Fruit fly (Drosophila melanogaster) whole organism, embryonic: ENCODE results near the gene Rbf.

Experiments
- Atf-2 ChIP-seq: fragments of 200-800 bp; sonication (Bioruptor generic); optimal IDR thresholded peaks from 2 replicates; lab custom pipeline; 2016; ENCODE audit warnings: missing biosample characterization, missing genetic modification characterization
- BEAF-32 ChIP-seq: fragments of 200-800 bp; sonication (Bioruptor generic); optimal IDR thresholded peaks from 3 replicates; lab custom pipeline; 2017; ENCODE audit warnings: missing biosample characterization, missing genetic modification characterization, mild to moderate bottlenecking, moderate library complexity, missing genetic modification reagents
- CG11093 ChIP-seq: fragments of 200-800 bp; sonication (Bioruptor generic); IDR thresholded peaks from 3 replicates; pipeline ENCODE4 v1.3.6; 2022; ENCODE audit warnings: missing biosample characterization, missing genetic modification characterization
- CG11560 ChIP-seq: fragments of 200-800 bp; sonication (Bioruptor generic); IDR thresholded peaks from 3 replicates; pipeline ENCODE4 v1.3.6; 2022; ENCODE audit warnings: missing biosample characterization, missing genetic modification characterization
- CG12659 ChIP-seq: fragments of 200-800 bp; sonication (Bioruptor generic); optimal IDR thresholded peaks from 3 replicates; lab custom pipeline; 2017; ENCODE audit warnings: mild to moderate bottlenecking, missing biosample characterization, missing genetic modification reagents, missing genetic modification characterization
- CG12942 ChIP-seq: fragments of 200-800 bp; sonication (Bioruptor generic); optimal IDR thresholded peaks from 3 replicates; lab custom pipeline; 2016; ENCODE audit warnings: missing biosample characterization, missing genetic modification characterization
- CG1647 ChIP-seq: fragments of 200-800 bp; sonication (Bioruptor generic); optimal IDR thresholded peaks from 3 replicates; lab custom pipeline; 2016; ENCODE audit warnings: missing biosample characterization, missing genetic modification characterization
- CG17361 ChIP-seq: fragments of 200-800 bp; sonication (Bioruptor generic); IDR thresholded peaks from 3 replicates; pipeline ENCODE4 v1.3.6; 2022; ENCODE audit warnings: missing biosample characterization, missing genetic modification characterization
- CG18011 ChIP-seq: fragments of 200-800 bp; sonication (Bioruptor generic); optimal IDR thresholded peaks from 2 replicates; lab custom pipeline; 2017; ENCODE audit warnings: missing biosample characterization, missing genetic modification characterization, mild to moderate bottlenecking, moderate library complexity, missing genotype
- CG2202 ChIP-seq: fragments of 200-800 bp; sonication (Bioruptor generic); optimal IDR thresholded peaks from 2 replicates; lab custom pipeline; 2018; ENCODE audit warnings: missing biosample characterization, mild to moderate bottlenecking, missing genetic modification characterization
- CG2678 ChIP-seq: fragments of 200-800 bp; sonication (Bioruptor generic); optimal IDR thresholded peaks from 3 replicates; lab custom pipeline; 2019; ENCODE audit warnings: missing biosample characterization, mild to moderate bottlenecking, missing genetic modification characterization, moderate library complexity
- CG30020 ChIP-seq: fragments of 200-800 bp; optimal IDR thresholded peaks from 2 replicates; lab custom pipeline; 2019; ENCODE audit warnings: missing biosample characterization, mild to moderate bottlenecking, missing genetic modification characterization, moderate library complexity
- CG3163 ChIP-seq: fragments of 200-800 bp; sonication (Bioruptor generic); optimal IDR thresholded peaks from 3 replicates; lab custom pipeline; 2016; ENCODE audit warnings: missing biosample characterization, missing genetic modification characterization
- CG3407 ChIP-seq: fragments of 200-800 bp; sonication (Bioruptor generic); optimal IDR thresholded peaks from 2 replicates; lab custom pipeline; 2018; ENCODE audit warnings: missing biosample characterization, mild to moderate bottlenecking, missing genetic modification characterization
- CG3995 ChIP-seq: fragments of 200-800 bp; sonication (Bioruptor generic); optimal IDR thresholded peaks from 3 replicates; lab custom pipeline; 2016; ENCODE audit warnings: missing biosample characterization, missing genetic modification characterization
- CG5953 ChIP-seq: fragments of 200-800 bp; sonication (Bioruptor generic); IDR thresholded peaks from 2 replicates; pipeline ENCODE4 v1.3.6; 2022; ENCODE audit warnings: missing biosample characterization, missing genetic modification characterization
- CG7357 ChIP-seq: fragments of 200-800 bp; sonication (Bioruptor generic); IDR thresholded peaks from 3 replicates; pipeline ENCODE4 v1.3.6; 2022; ENCODE audit warnings: missing biosample characterization, missing genetic modification characterization
- CG9932 ChIP-seq: fragments of 200-800 bp; sonication (Bioruptor generic); IDR thresholded peaks from 2 replicates; pipeline ENCODE4 v1.3.6; 2022; ENCODE audit warnings: missing biosample characterization, missing genetic modification characterization
- Deaf1 ChIP-seq: fragments of 200-800 bp; optimal IDR thresholded peaks from 3 replicates; lab custom pipeline; 2019; ENCODE audit warnings: missing biosample characterization, mild to moderate bottlenecking, missing genetic modification characterization, moderate library complexity
- Ets65A ChIP-seq: fragments of 200-800 bp; sonication (Bioruptor generic); peaks from one replicate; lab custom pipeline; 2016; ENCODE audit warnings: missing biosample characterization, missing genetic modification characterization
- Ets97D ChIP-seq: fragments of 200-800 bp; sonication (Bioruptor generic); optimal IDR thresholded peaks from 3 replicates; lab custom pipeline; 2016; ENCODE audit warnings: missing biosample characterization, missing genetic modification characterization
- Hr51 ChIP-seq, 2 experiments: fragments of 200-800 bp; sonication (Bioruptor generic); optimal IDR thresholded peaks; 2 replicates in 1 of 2; 3 replicates in 1 of 2; lab custom pipeline; 2016 to 2018; ENCODE audit warnings: missing biosample characterization in 2 of 2, missing genetic modification characterization in 2 of 2, mild to moderate bottlenecking in 1 of 2, moderate library complexity in 1 of 2
- Hsf ChIP-seq: fragments of 200-800 bp; sonication (Bioruptor generic); optimal IDR thresholded peaks from 3 replicates; lab custom pipeline; 2016; ENCODE audit warnings: missing biosample characterization, missing genetic modification characterization
- Jarid2 ChIP-seq: fragments of 200-800 bp; sonication (Bioruptor generic); optimal IDR thresholded peaks from 3 replicates; lab custom pipeline; 2017; ENCODE audit warnings: mild to moderate bottlenecking, missing biosample characterization, missing genetic modification reagents, missing genetic modification characterization
- Lim3 ChIP-seq: fragments of 200-800 bp; sonication (Bioruptor generic); IDR thresholded peaks from 2 replicates; pipeline ENCODE4 v1.3.6; 2022; ENCODE audit warnings: missing biosample characterization, missing genetic modification characterization
- Pdp1 ChIP-seq, 2 experiments: fragments of 200-800 bp; sonication (Bioruptor generic); optimal IDR thresholded peaks; 3 replicates each; lab custom pipeline; 2016; ENCODE audit warnings: missing biosample characterization in 2 of 2, missing genetic modification characterization in 2 of 2, mild to moderate bottlenecking in 1 of 2, moderate library complexity in 1 of 2
- Side ChIP-seq: fragments of 200-800 bp; sonication (Bioruptor generic); optimal IDR thresholded peaks from 2 replicates; lab custom pipeline; 2016; ENCODE audit warnings: missing biosample characterization, missing genetic modification characterization
- cad ChIP-seq: fragments of >200 bp; optimal IDR thresholded peaks from 2 replicates; lab custom pipeline; 2017; ENCODE audit warnings: missing biosample characterization, missing genetic modification characterization
- chif ChIP-seq, 2 experiments: fragments of 200-800 bp; sonication (Bioruptor generic); optimal IDR thresholded peaks; 3 replicates each; lab custom pipeline; 2016; ENCODE audit warnings: missing biosample characterization in 2 of 2, missing genetic modification characterization in 2 of 2
- chn ChIP-seq: fragments of 200-800 bp; sonication (Bioruptor generic); optimal IDR thresholded peaks from 2 replicates; lab custom pipeline; 2016; ENCODE audit warnings: missing biosample characterization, missing genetic modification characterization
- dan ChIP-seq: fragments of 200-800 bp; sonication (Bioruptor generic); IDR thresholded peaks from 2 replicates; pipeline ENCODE4 v1.3.6; 2022; ENCODE audit warnings: missing biosample characterization, missing genetic modification characterization
- danr ChIP-seq: fragments of 200-800 bp; sonication (Bioruptor generic); IDR thresholded peaks from 2 replicates; pipeline ENCODE4 v1.3.6; 2022; ENCODE audit warnings: missing biosample characterization, missing genetic modification characterization
- dati ChIP-seq: fragments of 200-800 bp; sonication (Bioruptor generic); IDR thresholded peaks from 2 replicates; pipeline ENCODE4 v1.3.6; 2022; ENCODE audit warnings: missing biosample characterization, missing genetic modification characterization
- eve ChIP-seq, 2 experiments: fragments of >200 bp; optimal IDR thresholded peaks; 2 replicates each; lab custom pipeline; 2017; ENCODE audit warnings: missing biosample characterization in 2 of 2, missing genetic modification characterization in 2 of 2
- fd102C ChIP-seq: fragments of 200-800 bp; sonication (Bioruptor generic); optimal IDR thresholded peaks from 2 replicates; lab custom pipeline; 2018; ENCODE audit warnings: missing biosample characterization, mild to moderate bottlenecking, missing genetic modification characterization, moderate library complexity
- fd3F ChIP-seq: fragments of 200-800 bp; sonication (Bioruptor generic); optimal IDR thresholded peaks from 2 replicates; lab custom pipeline; 2018; ENCODE audit warnings: missing biosample characterization, mild to moderate bottlenecking, missing genetic modification characterization, moderate library complexity
- gfzf ChIP-seq: fragments of 200-800 bp; sonication (Bioruptor generic); optimal IDR thresholded peaks from 2 replicates; lab custom pipeline; 2016; ENCODE audit warnings: missing biosample characterization, mild to moderate bottlenecking, missing genetic modification characterization, moderate library complexity
- hb ChIP-seq: fragments of 200-800 bp; sonication (Bioruptor generic); IDR thresholded peaks from 3 replicates; pipeline ENCODE4 v1.3.6; 2022; ENCODE audit warnings: missing biosample characterization, missing genetic modification characterization; ENCODE audit not compliant: partially characterized antibody
- hbn ChIP-seq: fragments of 200-800 bp; sonication (Bioruptor generic); IDR thresholded peaks from 2 replicates; pipeline ENCODE4 v1.3.6; 2022; ENCODE audit warnings: missing biosample characterization, missing genetic modification characterization; ENCODE audit not compliant: partially characterized antibody
- kay ChIP-seq: fragments of 200-800 bp; sonication (Bioruptor generic); optimal IDR thresholded peaks from 2 replicates; lab custom pipeline; 2016; ENCODE audit warnings: missing biosample characterization, missing genetic modification characterization
- ken ChIP-seq: fragments of 200-800 bp; sonication (Bioruptor generic); IDR thresholded peaks from 3 replicates; pipeline ENCODE4 v1.3.6; 2022; ENCODE audit warnings: missing biosample characterization, missing genetic modification characterization
- knrl ChIP-seq: fragments of 200-800 bp; sonication (Bioruptor generic); IDR thresholded peaks from 3 replicates; pipeline ENCODE4 v1.3.6; 2022; ENCODE audit warnings: missing biosample characterization, missing genetic modification characterization; ENCODE audit not compliant: partially characterized antibody
- luna ChIP-seq: fragments of 200-800 bp; sonication (Bioruptor generic); optimal IDR thresholded peaks from 2 replicates; lab custom pipeline; 2016; ENCODE audit warnings: missing biosample characterization, missing genetic modification characterization
- peb ChIP-seq: fragments of 200-800 bp; sonication (Bioruptor generic); IDR thresholded peaks from 2 replicates; pipeline ENCODE4 v1.3.6; 2022; ENCODE audit warnings: missing biosample characterization, missing genetic modification characterization
- row ChIP-seq: fragments of 200-800 bp; sonication (Bioruptor generic); IDR thresholded peaks from 3 replicates; pipeline ENCODE4 v1.3.6; 2022; ENCODE audit warnings: missing biosample characterization, missing genetic modification characterization
- stwl ChIP-seq: fragments of 200-800 bp; sonication (Bioruptor generic); optimal IDR thresholded peaks from 3 replicates; lab custom pipeline; 2018; ENCODE audit warnings: missing biosample characterization, mild to moderate bottlenecking, missing genetic modification characterization, moderate library complexity
- sug ChIP-seq: fragments of 200-800 bp; optimal IDR thresholded peaks from 2 replicates; lab custom pipeline; 2019; ENCODE audit warnings: missing biosample characterization, mild to moderate bottlenecking, missing genetic modification characterization, moderate library complexity
- vnd ChIP-seq: fragments of 200-800 bp; sonication (Bioruptor generic); IDR thresholded peaks from 3 replicates; pipeline ENCODE4 v1.3.6; 2022; ENCODE audit warnings: missing biosample characterization, missing genetic modification characterization; ENCODE audit not compliant: partially characterized antibody
- zfh1 ChIP-seq: fragments of 200-800 bp; sonication (Bioruptor generic); IDR thresholded peaks from 3 replicates; pipeline ENCODE4 v1.3.6; 2022; ENCODE audit warnings: missing biosample characterization, missing genetic modification characterization

The Rbf gene

dm6 chrX:755642-756332 lies 45.5 kb downstream of the Rbf start (continued):
- TF ChIP-seq CG5953, result peak; percentile 62; the same call in 1 of the 2 replicates
- TF ChIP-seq CG12659 (GFP tag; lab: Kevin White, UChicago), result peak; percentile 78
- TF ChIP-seq danr (GFP tag; lab: Robert Waterston, UW), result peak; percentile 43; the same call in 1 of the 2 replicates
- peak; percentile 50; the same call in 2 of the 3 replicates for TF ChIP-seq CG11093 (GFP tag; lab: Robert Waterston, UW)
- peak; percentile 31 for TF ChIP-seq CG3995 (GFP tag; lab: Kevin White, UChicago)
- peak; percentile 73 for TF ChIP-seq CG17361
- TF ChIP-seq row (GFP tag; lab: Robert Waterston, UW), result peak; percentile 88
- TF ChIP-seq stwl (tag; lab: Kevin White, UChicago), result no peak
- peak; percentile 69; the same call in 2 of the 3 replicates for TF ChIP-seq CG7357 (GFP tag; lab: Robert Waterston, UW)
- TF ChIP-seq vnd (GFP tag; lab: Robert Waterston, UW), result no peak
- TF ChIP-seq Lim3, result no peak
- peak; percentile 67 for TF ChIP-seq Atf-2 (GFP tag; lab: Kevin White, UChicago)
- TF ChIP-seq CG3163, result peak; percentile 51
- no peak for TF ChIP-seq CG2202
- TF ChIP-seq hb (GFP tag; lab: Robert Waterston, UW), result no peak
- TF ChIP-seq Ets97D (GFP tag; lab: Kevin White, UChicago), result peak; percentile 56
- TF ChIP-seq fd102C (GFP tag; lab: Kevin White, UChicago), result no peak
- TF ChIP-seq cad (GFP tag; lab: Kevin White, UChicago), result no peak
- TF ChIP-seq chn (GFP tag; lab: Kevin White, UChicago), result peak; percentile 56
- no peak for TF ChIP-seq hbn
- peak; percentile 87 for TF ChIP-seq Hsf (GFP tag; lab: Kevin White, UChicago)
- TF ChIP-seq Jarid2 (GFP tag; lab: Kevin White, UChicago), result peak; percentile 14
- TF ChIP-seq CG30020 (tag; lab: Kevin White, UChicago), result no peak
- TF ChIP-seq gfzf (GFP tag; lab: Kevin White, UChicago), result no peak
- peak; percentile 83 for TF ChIP-seq ken (GFP tag; lab: Robert Waterston, UW)
- peak; percentile 88 for TF ChIP-seq CG2678
- no peak for TF ChIP-seq BEAF-32 (GFP tag; lab: Kevin White, UChicago)
- TF ChIP-seq dan, result no peak
- TF ChIP-seq Ets65A (GFP tag; lab: Kevin White, UChicago), result peak; percentile 95
- TF ChIP-seq CG3407 (GFP tag; lab: Kevin White, UChicago), result peak; percentile 56
- peak; percentile 58 for TF ChIP-seq Deaf1
- peak; percentile 76 for TF ChIP-seq CG18011
- peak; percentile 77 for TF ChIP-seq CG1647 (GFP tag; lab: Kevin White, UChicago)
- TF ChIP-seq dati (GFP tag; lab: Robert Waterston, UW), result peak; percentile 52; the same call in 1 of the 2 replicates
- peak; percentile 70 for TF ChIP-seq fd3F
- peak; percentile 53; the same call in 1 of the 2 replicates for TF ChIP-seq peb (GFP tag; lab: Robert Waterston, UW)
- peak; percentile 67 for TF ChIP-seq kay (GFP tag; lab: Kevin White, UChicago)
- peak; percentile 79 for TF ChIP-seq luna (GFP tag; lab: Kevin White, UChicago)
- TF ChIP-seq zfh1 (GFP tag; lab: Robert Waterston, UW), result peak; percentile 86
- peak; percentile 71 for TF ChIP-seq CG12942 (GFP tag; lab: Kevin White, UChicago)
- TF ChIP-seq Pdp1 (GFP tag; optimal IDR thresholded peaks at IDR 0.05; lab: Kevin White, UChicago), result peak; percentile 86 to 93
- TF ChIP-seq Hr51 (GFP tag; optimal IDR thresholded peaks at IDR 0.05; lab: Kevin White, UChicago), result peak; percentile 78
- TF ChIP-seq CG11560 (tag; lab: Robert Waterston, UW), result peak; percentile 80
- peak; percentile 68 for TF ChIP-seq sug (tag; lab: Kevin White, UChicago)
- peak; percentile 85 for TF ChIP-seq Side (GFP tag; lab: Kevin White, UChicago)
- TF ChIP-seq knrl (GFP tag; lab: Robert Waterston, UW), result no peak
- TF ChIP-seq CG9932 (GFP tag; lab: Robert Waterston, UW), result peak; percentile 94
- TF ChIP-seq chif (GFP tag; optimal IDR thresholded peaks at IDR 0.05; lab: Kevin White, UChicago), result peak; percentile 72 to 74
- no peak for TF ChIP-seq eve (GFP tag; optimal IDR thresholded peaks at IDR 0.05; lab: Kevin White, UChicago)
